Fruit fly (Drosophila melanogaster): ENCODE data around the gene Jhbp15.

DNA sequence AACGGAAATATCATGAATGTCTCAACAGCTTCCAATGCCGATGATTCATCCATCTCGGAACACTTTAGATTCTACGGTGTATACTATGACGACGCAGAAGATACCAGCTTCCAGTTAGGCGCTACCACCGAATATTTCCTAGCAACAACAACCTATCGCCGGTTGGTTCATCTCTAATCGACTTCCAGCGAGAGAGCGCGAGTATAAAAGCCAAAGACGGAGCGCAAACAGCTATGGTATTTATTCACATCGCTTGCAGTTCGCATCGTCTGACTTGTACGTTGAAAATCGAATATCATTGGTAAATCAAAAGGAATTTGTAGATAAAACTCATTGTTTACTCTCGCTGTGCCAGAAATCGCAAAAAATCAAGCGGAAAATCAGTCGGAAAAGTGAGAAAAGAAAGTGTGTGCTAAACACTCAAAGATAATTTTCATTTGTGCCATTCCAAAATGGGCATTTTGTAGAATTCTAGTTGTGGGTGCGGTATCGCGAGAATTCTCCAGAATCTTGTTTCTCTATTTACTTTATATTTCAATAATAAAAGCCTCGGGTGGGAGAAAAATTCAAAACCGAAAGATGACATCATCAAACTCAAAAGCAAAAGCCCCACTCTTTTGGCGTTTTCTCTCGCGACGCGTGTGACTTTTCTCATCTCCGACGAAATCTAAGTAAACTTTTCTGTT is 14.4 kb upstream of the Jhbp15 start, which contains the start of gene AnxB9:
- TF ChIP-seq CG8478 (optimal IDR thresholded peaks at IDR 0.05) (no peak), CTCF (optimal IDR thresholded peaks at IDR 0.05) (peak in 1 of 2 experiments; percentile 22)
